Fruit fly (Drosophila melanogaster): ENCODE measurements around the gene Hyls1.

The Hyls1 gene

dm6 chr2L:16310648-16311047, 41.8 kb downstream of the Hyls1 start, which contains the start of the genes cni and fzy (continued):
- TF ChIP-seq Hsf (GFP tag; optimal IDR thresholded peaks at IDR 0.05) (peak; percentile 48), CG13287 (GFP tag; IDR thresholded peaks at IDR 0.05; ENCODE audit: partially characterized antibody) (peak; percentile 49; the same call in 1 of the 2 replicates), CG12299 (tag; optimal IDR thresholded peaks at IDR 0.05) (no peak), mld (GFP tag; IDR thresholded peaks at IDR 0.05; ENCODE audit: partially characterized antibody) (no peak), CTCF (GFP tag; optimal IDR thresholded peaks at IDR 0.05) (peak; percentile 42), CG8281 (tag; optimal IDR thresholded peaks at IDR 0.05) (no peak), slbo (GFP tag; IDR thresholded peaks at IDR 0.05) (no peak), CG17359 (tag; optimal IDR thresholded peaks at IDR 0.05) (peak; percentile 1), fu2 (GFP tag; optimal IDR thresholded peaks at IDR 0.05) (peak; percentile 9), Chrac-16 (GFP tag; optimal IDR thresholded peaks at IDR 0.05) (peak; percentile 18), CG7928 (GFP tag; optimal IDR thresholded peaks at IDR 0.05) (peak; percentile 97), CG7556 (GFP tag; optimal IDR thresholded peaks at IDR 0.05) (no peak), Ets97D (GFP tag; optimal IDR thresholded peaks at IDR 0.05) (peak; percentile 73), Hmx (GFP tag; optimal IDR thresholded peaks at IDR 0.05) (no peak), row (GFP tag; IDR thresholded peaks at IDR 0.05) (peak; percentile 36; the same call in 1 of the 3 replicates), bcd (GFP tag; optimal IDR thresholded peaks at IDR 0.05) (no peak), run (tag; optimal IDR thresholded peaks at IDR 0.05) (no peak), insv (GFP tag; optimal IDR thresholded peaks at IDR 0.05) (peak in 1 of 2 experiments; percentile 28), Ets65A (GFP tag) (peak; percentile 82), sens (GFP tag) (peak; percentile 82), Jarid2 (GFP tag; optimal IDR thresholded peaks at IDR 0.05) (no peak), CG32772 (GFP tag; IDR thresholded peaks at IDR 0.05) (peak; percentile 79), ssp (GFP tag; IDR thresholded peaks at IDR 0.05) (no peak), Six4 (GFP tag; optimal IDR thresholded peaks at IDR 0.05) (peak; percentile 8), nau (GFP tag; optimal IDR thresholded peaks at IDR 0.05) (no peak), CG13624 (GFP tag; optimal IDR thresholded peaks at IDR 0.05) (peak; percentile 11), az2 (GFP tag; optimal IDR thresholded peaks at IDR 0.05) (peak; percentile 12), gsb-n (tag; optimal IDR thresholded peaks at IDR 0.05) (peak; percentile 40), CG11398 (GFP tag; optimal IDR thresholded peaks at IDR 0.05) (no peak), nmo (GFP tag; optimal IDR thresholded peaks at IDR 0.05) (peak; percentile 73), BEAF-32 (GFP tag; optimal IDR thresholded peaks at IDR 0.05) (peak; percentile 62), Rx (GFP tag; IDR thresholded peaks at IDR 0.05) (no peak), CG14710 (tag; optimal IDR thresholded peaks at IDR 0.05) (peak; percentile 85), jumu (GFP tag; optimal IDR thresholded peaks at IDR 0.05) (no peak), wor (GFP tag; IDR thresholded peaks at IDR 0.05) (no peak), emc (GFP tag; optimal IDR thresholded peaks at IDR 0.05) (no peak), ase (GFP tag; IDR thresholded peaks at IDR 0.05) (no peak), sug (tag; optimal IDR thresholded peaks at IDR 0.05) (peak; percentile 32), CG2889 (GFP tag; IDR thresholded peaks at IDR 0.05) (no peak), dmrt11E (tag; optimal IDR thresholded peaks at IDR 0.05) (peak; percentile 21), CG3281 (GFP tag; optimal IDR thresholded peaks at IDR 0.05) (no peak), CG2712 (tag; optimal IDR thresholded peaks at IDR 0.05) (peak; percentile 63), CG34376 (GFP tag; optimal IDR thresholded peaks at IDR 0.05) (peak; percentile 16), CG7987 (GFP tag; optimal IDR thresholded peaks at IDR 0.05) (no peak), trem (tag; optimal IDR thresholded peaks at IDR 0.05) (peak; percentile 93), CG33557 (GFP tag; optimal IDR thresholded peaks at IDR 0.05) (peak; percentile 23), CG3847 (GFP tag; IDR thresholded peaks at IDR 0.05) (peak; percentile 78), CG8359 (GFP tag; optimal IDR thresholded peaks at IDR 0.05; ENCODE audit: borderline replicate concordance) (no peak), CG9727 (GFP tag; optimal IDR thresholded peaks at IDR 0.05) (peak; percentile 44), CG8924 (tag; optimal IDR thresholded peaks at IDR 0.05) (peak; percentile 35), hkb (optimal IDR thresholded peaks at IDR 0.05) (peak; percentile 68), hkb (GFP tag; IDR thresholded peaks at IDR 0.05) (no peak)
